Fruit fly (Drosophila melanogaster) whole organism, embryonic: ENCODE measurements around the gene CG8042.
A peak's percentile ranks its signal among the peaks of the same experiment; 100 is the strongest.

ENCODE experiments used
- Atf6 ChIP-seq: fragments of 200-800 bp; sonication (Bioruptor generic); IDR thresholded peaks from 2 replicates; pipeline ENCODE4 v1.3.6; 2022; ENCODE audit warnings: missing biosample characterization, missing genetic modification characterization
- CG10274 ChIP-seq: fragments of 200-800 bp; sonication (Bioruptor generic); optimal IDR thresholded peaks from 3 replicates; lab custom pipeline; 2017; ENCODE audit warnings: missing biosample characterization, mild to moderate bottlenecking, missing genetic modification characterization
- CG10366 ChIP-seq: fragments of 200-800 bp; sonication (Bioruptor generic); IDR thresholded peaks from 2 replicates; pipeline ENCODE4 v1.3.6; 2022; ENCODE audit warnings: missing biosample characterization, missing genetic modification characterization
- CG11093 ChIP-seq: fragments of 200-800 bp; sonication (Bioruptor generic); IDR thresholded peaks from 3 replicates; pipeline ENCODE4 v1.3.6; 2022; ENCODE audit warnings: missing biosample characterization, missing genetic modification characterization
- CG11723 ChIP-seq: fragments of 200-800 bp; sonication (Bioruptor generic); optimal IDR thresholded peaks from 2 replicates; lab custom pipeline; 2017; ENCODE audit warnings: missing biosample characterization, mild to moderate bottlenecking, missing genetic modification characterization
- CG12236 ChIP-seq: fragments of 200-800 bp; sonication (Bioruptor generic); optimal IDR thresholded peaks from 2 replicates; lab custom pipeline; 2016; ENCODE audit warnings: missing biosample characterization, missing genetic modification characterization
- CG12299 ChIP-seq: fragments of 200-800 bp; sonication (Bioruptor generic); optimal IDR thresholded peaks from 2 replicates; lab custom pipeline; 2018; ENCODE audit warnings: missing biosample characterization, mild to moderate bottlenecking, missing genetic modification characterization
- CG12391 ChIP-seq: fragments of 200-800 bp; sonication (Bioruptor generic); optimal IDR thresholded peaks from 3 replicates; lab custom pipeline; 2018; ENCODE audit warnings: missing biosample characterization, mild to moderate bottlenecking, missing genetic modification characterization, moderate library complexity
- CG13287 ChIP-seq: fragments of 200-800 bp; sonication (Bioruptor generic); IDR thresholded peaks from 2 replicates; pipeline ENCODE4 v1.3.6; 2022; ENCODE audit warnings: missing biosample characterization, missing genetic modification characterization; ENCODE audit not compliant: partially characterized antibody
- CG14965 ChIP-seq: fragments of 200-800 bp; sonication (Bioruptor generic); optimal IDR thresholded peaks from 2 replicates; lab custom pipeline; 2016; ENCODE audit warnings: missing biosample characterization, missing genetic modification characterization, borderline replicate concordance
- CG16813 ChIP-seq: fragments of 200-800 bp; sonication (Bioruptor generic); IDR thresholded peaks from 3 replicates; pipeline ENCODE4 v1.3.6; 2022; ENCODE audit warnings: missing biosample characterization, missing genetic modification characterization; ENCODE audit not compliant: partially characterized antibody
- CG17802 ChIP-seq: fragments of 200-800 bp; sonication (Bioruptor generic); optimal IDR thresholded peaks from 2 replicates; lab custom pipeline; 2018; ENCODE audit warnings: missing biosample characterization, mild to moderate bottlenecking, missing genetic modification characterization, moderate library complexity
- CG18599 ChIP-seq: fragments of 200-800 bp; sonication (Bioruptor generic); optimal IDR thresholded peaks from 3 replicates; lab custom pipeline; 2017; ENCODE audit warnings: missing biosample characterization, missing genetic modification characterization, mild to moderate bottlenecking, moderate library complexity, missing genetic modification reagents
- CG2678 ChIP-seq: fragments of 200-800 bp; sonication (Bioruptor generic); optimal IDR thresholded peaks from 3 replicates; lab custom pipeline; 2019; ENCODE audit warnings: missing biosample characterization, mild to moderate bottlenecking, missing genetic modification characterization, moderate library complexity
- CG32772 ChIP-seq: fragments of 200-800 bp; sonication (Bioruptor generic); IDR thresholded peaks from 2 replicates; pipeline ENCODE4 v1.3.6; 2022; ENCODE audit warnings: missing biosample characterization, missing genetic modification characterization
- CG34224 ChIP-seq: fragments of 200-800 bp; sonication (Bioruptor generic); IDR thresholded peaks from 3 replicates; pipeline ENCODE4 v1.3.6; 2022; ENCODE audit warnings: missing biosample characterization, missing genetic modification characterization; ENCODE audit not compliant: partially characterized antibody
- CG3726 ChIP-seq: fragments of 200-800 bp; sonication (Bioruptor generic); IDR thresholded peaks from 3 replicates; pipeline ENCODE4, ENCODE4 v1.3.6; 2022; ENCODE audit warnings: missing biosample characterization, missing genetic modification characterization
- CG6272 ChIP-seq: fragments of 200-800 bp; sonication (Bioruptor generic); IDR thresholded peaks from 2 replicates; pipeline ENCODE4 v1.3.6; 2022; ENCODE audit warnings: missing biosample characterization, missing genetic modification characterization
- CG7357 ChIP-seq: fragments of 200-800 bp; sonication (Bioruptor generic); IDR thresholded peaks from 3 replicates; pipeline ENCODE4 v1.3.6; 2022; ENCODE audit warnings: missing biosample characterization, missing genetic modification characterization
- CG7372 ChIP-seq: fragments of 200-800 bp; sonication (Bioruptor generic); IDR thresholded peaks from 2 replicates; pipeline ENCODE4 v1.3.6; 2022; ENCODE audit warnings: missing biosample characterization, missing genetic modification characterization
- CG7745 ChIP-seq: fragments of 200-800 bp; sonication (Bioruptor generic); optimal IDR thresholded peaks from 2 replicates; lab custom pipeline; 2018; ENCODE audit warnings: missing biosample characterization, mild to moderate bottlenecking, missing genetic modification characterization, moderate library complexity
- CoRest ChIP-seq: fragments of 200-800 bp; sonication (Bioruptor generic); optimal IDR thresholded peaks from 3 replicates; lab custom pipeline; 2018; ENCODE audit warnings: missing biosample characterization, mild to moderate bottlenecking, missing genetic modification characterization, moderate library complexity
- Dp ChIP-seq: fragments of 200-800 bp; sonication (Bioruptor generic); optimal IDR thresholded peaks from 2 replicates; lab custom pipeline; 2018; ENCODE audit warnings: missing biosample characterization, mild to moderate bottlenecking, missing genetic modification characterization, moderate library complexity
- HLH4C ChIP-seq: fragments of 200-800 bp; sonication (Bioruptor generic); IDR thresholded peaks from 3 replicates; pipeline ENCODE4 v1.3.6; 2022; ENCODE audit warnings: missing biosample characterization, missing genetic modification characterization; ENCODE audit not compliant: partially characterized antibody
- Hr39 ChIP-seq: fragments of >200 bp; optimal IDR thresholded peaks from 2 replicates; lab custom pipeline; 2017
- Jarid2 ChIP-seq: fragments of 200-800 bp; sonication (Bioruptor generic); optimal IDR thresholded peaks from 3 replicates; lab custom pipeline; 2017; ENCODE audit warnings: mild to moderate bottlenecking, missing biosample characterization, missing genetic modification reagents, missing genetic modification characterization
- Lhr ChIP-seq: fragments of 200-800 bp; sonication (Bioruptor generic); optimal IDR thresholded peaks from 3 replicates; lab custom pipeline; 2017; ENCODE audit warnings: mild to moderate bottlenecking, missing biosample characterization, missing genetic modification reagents, missing genetic modification characterization
- Lpt ChIP-seq: fragments of >200 bp; optimal IDR thresholded peaks from 2 replicates; lab custom pipeline; 2018; ENCODE audit warnings: missing biosample characterization, missing genetic modification characterization
- Nf-YA ChIP-seq: fragments of 200-800 bp; sonication (Bioruptor generic); IDR thresholded peaks from 2 replicates; pipeline ENCODE4 v1.3.6; 2022; ENCODE audit warnings: missing biosample characterization, missing genetic modification characterization
- Ssrp ChIP-seq: fragments of 200-800 bp; sonication (Bioruptor generic); optimal IDR thresholded peaks from 2 replicates; lab custom pipeline; 2018; ENCODE audit warnings: missing biosample characterization, mild to moderate bottlenecking, missing genetic modification characterization, moderate library complexity
- TFAM ChIP-seq: fragments of 200-800 bp; sonication (Bioruptor generic); optimal IDR thresholded peaks from 2 replicates; lab custom pipeline; 2017; ENCODE audit warnings: missing biosample characterization, missing genetic modification characterization, inconsistent platforms
- ac ChIP-seq: fragments of 200-800 bp; sonication (Bioruptor generic); optimal IDR thresholded peaks from 3 replicates; lab custom pipeline; 2017; ENCODE audit warnings: missing biosample characterization, mild to moderate bottlenecking, missing genetic modification characterization
- cato ChIP-seq: fragments of 200-800 bp; sonication (Bioruptor generic); optimal IDR thresholded peaks from 2 replicates; lab custom pipeline; 2016; ENCODE audit warnings: missing biosample characterization, missing genetic modification characterization, borderline replicate concordance
- croc ChIP-seq: fragments of 200-800 bp; sonication (Bioruptor generic); conservative IDR thresholded peaks from 3 replicates; pipeline ENCODE4 v1.3.6; 2022; ENCODE audit warnings: missing biosample characterization, missing genetic modification characterization
- dpn ChIP-seq, 2 experiments: fragments of 200-800 bp; sonication (Bioruptor generic); optimal IDR thresholded peaks; 3 replicates each; lab custom pipeline; 2016; ENCODE audit warnings: missing biosample characterization in 2 of 2, missing genetic modification characterization in 2 of 2
- ewg ChIP-seq: fragments of 200-800 bp; sonication (Bioruptor generic); optimal IDR thresholded peaks from 3 replicates; lab custom pipeline; 2017; ENCODE audit warnings: mild to moderate bottlenecking, missing biosample characterization, missing genetic modification reagents, missing genetic modification characterization
- gsb ChIP-seq: fragments of 200-800 bp; sonication (Bioruptor generic); IDR thresholded peaks from 2 replicates; pipeline ENCODE4 v1.3.6; 2022; ENCODE audit warnings: missing biosample characterization, missing genetic modification characterization
- gt ChIP-seq: fragments of 200-800 bp; sonication (Bioruptor generic); IDR thresholded peaks from 2 replicates; pipeline ENCODE4 v1.3.6; 2022; ENCODE audit warnings: missing biosample characterization, missing genetic modification characterization
- hbn ChIP-seq: fragments of 200-800 bp; sonication (Bioruptor generic); IDR thresholded peaks from 2 replicates; pipeline ENCODE4 v1.3.6; 2022; ENCODE audit warnings: missing biosample characterization, missing genetic modification characterization; ENCODE audit not compliant: partially characterized antibody
- kay ChIP-seq: fragments of 200-800 bp; sonication (Bioruptor generic); optimal IDR thresholded peaks from 2 replicates; lab custom pipeline; 2016; ENCODE audit warnings: missing biosample characterization, missing genetic modification characterization
- lab ChIP-seq: fragments of 200-800 bp; sonication (Bioruptor generic); optimal IDR thresholded peaks from 3 replicates; lab custom pipeline; 2017; ENCODE audit warnings: missing biosample characterization, missing genetic modification characterization, mild to moderate bottlenecking, moderate library complexity, missing genetic modification reagents
- pan ChIP-seq, 4 experiments: fragments of >200 bp in 3 of 4; fragments of 200-800 bp in 1 of 4; sonication (Bioruptor generic) in 1 of 4; optimal IDR thresholded peaks in 3 of 4; IDR thresholded peaks in 1 of 4; 2 replicates each; pipeline versions ENCODE4 v1.3.6 to Lab custom; 2017 to 2022; ENCODE audit warnings: missing biosample characterization in 2 of 4, missing genetic modification characterization in 2 of 4, mixed read lengths in 1 of 4
- psq ChIP-seq: fragments of 200-800 bp; sonication (Bioruptor generic); optimal IDR thresholded peaks from 2 replicates; lab custom pipeline; 2017; ENCODE audit warnings: missing biosample characterization, missing genetic modification characterization
- pum ChIP-seq: fragments of 200-800 bp; sonication (Bioruptor generic); optimal IDR thresholded peaks from 2 replicates; lab custom pipeline; 2016; ENCODE audit warnings: missing biosample characterization, missing genetic modification characterization
- ro ChIP-seq: fragments of 200-800 bp; sonication (Bioruptor generic); IDR thresholded peaks from 2 replicates; pipeline ENCODE4 v1.3.6; 2022; ENCODE audit warnings: missing biosample characterization, missing genetic modification characterization
- sna ChIP-seq: fragments of 200-800 bp; sonication (Bioruptor generic); IDR thresholded peaks from 2 replicates; pipeline ENCODE4 v1.3.6; 2022; ENCODE audit warnings: missing biosample characterization, missing genetic modification characterization; ENCODE audit not compliant: partially characterized antibody
- sob ChIP-seq: fragments of 200-800 bp; sonication (Bioruptor generic); IDR thresholded peaks from 2 replicates; pipeline ENCODE4 v1.3.6; 2022; ENCODE audit warnings: missing biosample characterization, missing genetic modification characterization
- tio ChIP-seq: fragments of 200-800 bp; sonication (Bioruptor generic); optimal IDR thresholded peaks from 2 replicates; lab custom pipeline; 2017; ENCODE audit warnings: missing biosample characterization, missing genetic modification characterization, inconsistent platforms
- tup ChIP-seq: fragments of 200-800 bp; sonication (Bioruptor generic); optimal IDR thresholded peaks from 2 replicates; lab custom pipeline; 2016; ENCODE audit warnings: missing biosample characterization, mild to moderate bottlenecking, missing genetic modification characterization, moderate library complexity
- unpg ChIP-seq: fragments of 200-800 bp; sonication (Bioruptor generic); optimal IDR thresholded peaks from 3 replicates; lab custom pipeline; 2018; ENCODE audit warnings: missing biosample characterization, mild to moderate bottlenecking, missing genetic modification characterization, moderate library complexity

CG8042 gene

dm6 chr3L:7947880-7948286 lies 26.9 kb downstream of the CG8042 start, which contains the start of gene exex (continued):
- TF ChIP-seq CG3726 (GFP tag; lab: Robert Waterston, UW) (no peak), ro (GFP tag; lab: Robert Waterston, UW) (no peak), CG34224 (GFP tag; lab: Robert Waterston, UW) (peak; percentile 20; the same call in 1 of the 3 replicates), CG10366 (GFP tag; lab: Robert Waterston, UW) (no peak), croc (GFP tag; lab: Robert Waterston, UW) (no peak), CG12236 (GFP tag; lab: Kevin White, UChicago) (no peak), dpn (GFP tag; optimal IDR thresholded peaks at IDR 0.05; lab: Kevin White, UChicago) (no peak), sob (GFP tag; lab: Robert Waterston, UW) (no peak), CG6272 (no peak), Nf-YA (GFP tag; lab: Robert Waterston, UW) (no peak), psq (no peak), Dp (GFP tag; lab: Kevin White, UChicago) (no peak), CG11723 (GFP tag; lab: Kevin White, UChicago) (no peak), Atf6 (no peak), gt (GFP tag; lab: Robert Waterston, UW) (no peak), CG7745 (tag; lab: Kevin White, UChicago) (no peak), CG13287 (GFP tag; lab: Robert Waterston, UW) (peak; percentile 20; the same call in 1 of the 2 replicates), Jarid2 (GFP tag; lab: Kevin White, UChicago) (peak; percentile 84), CG7372 (GFP tag; lab: Robert Waterston, UW) (no peak), sna (GFP tag; lab: Robert Waterston, UW) (peak; percentile 44; the same call in 1 of the 2 replicates), CG16813 (peak; percentile 16; the same call in 1 of the 3 replicates), CG32772 (no peak), CG11093 (GFP tag; lab: Robert Waterston, UW) (no peak), tup (GFP tag; lab: Kevin White, UChicago) (no peak), pum (GFP tag; lab: Kevin White, UChicago) (no peak), gsb (GFP tag; lab: Robert Waterston, UW) (no peak), CG12391 (no peak), CG14965 (GFP tag; lab: Kevin White, UChicago) (no peak), tio (GFP tag; lab: Kevin White, UChicago) (no peak), unpg (GFP tag; lab: Kevin White, UChicago) (peak; percentile 1), CoRest (tag; lab: Kevin White, UChicago) (peak; percentile 25), CG2678 (tag; lab: Kevin White, UChicago) (no peak), CG10274 (GFP tag; lab: Kevin White, UChicago) (no peak), HLH4C (GFP tag; lab: Robert Waterston, UW) (no peak), cato (no peak), hbn (GFP tag; lab: Robert Waterston, UW) (no peak), Ssrp (tag; lab: Kevin White, UChicago) (no peak), CG7357 (GFP tag; lab: Robert Waterston, UW) (no peak), ac (no peak), CG17802 (tag; lab: Kevin White, UChicago) (no peak), pan (optimal IDR thresholded peaks at IDR 0.05; lab: Kevin White, UChicago) (no peak), pan (GFP tag; optimal IDR thresholded peaks at IDR 0.05 in 1 of 2, IDR thresholded peaks at IDR 0.05 in 1 of 2) (no peak), ewg (GFP tag; lab: Kevin White, UChicago) (peak; percentile 5), TFAM (GFP tag; lab: Kevin White, UChicago) (no peak), Hr39 (lab: Kevin White, UChicago) (no peak), Lhr (GFP tag; lab: Kevin White, UChicago) (no peak), kay (GFP tag; lab: Kevin White, UChicago) (no peak), CG18599 (GFP tag; lab: Kevin White, UChicago) (peak; percentile 32), CG12299 (tag; lab: Kevin White, UChicago) (no peak), Lpt (GFP tag; lab: Kevin White, UChicago) (no peak), lab (GFP tag; lab: Kevin White, UChicago) (peak; percentile 18)
